Fruit fly (Drosophila melanogaster) whole organism, embryonic: ENCODE results near the gene CG34002.

ENCODE experiments used
- Antp ChIP-seq: fragments of 200-800 bp; sonication (Bioruptor generic); optimal IDR thresholded peaks from 3 replicates; lab custom pipeline; 2016; ENCODE audit warnings: missing biosample characterization, missing genetic modification characterization
- CG11504 ChIP-seq: fragments of 200-800 bp; sonication (Bioruptor generic); optimal IDR thresholded peaks from 3 replicates; lab custom pipeline; 2019; ENCODE audit warnings: missing biosample characterization, mild to moderate bottlenecking, missing genetic modification characterization, moderate library complexity
- CG15269 ChIP-seq: fragments of 200-800 bp; sonication (Bioruptor generic); optimal IDR thresholded peaks from 2 replicates; lab custom pipeline; 2018; ENCODE audit warnings: missing biosample characterization, mild to moderate bottlenecking, missing genetic modification characterization, moderate library complexity
- CG2202 ChIP-seq: fragments of 200-800 bp; sonication (Bioruptor generic); optimal IDR thresholded peaks from 2 replicates; lab custom pipeline; 2018; ENCODE audit warnings: missing biosample characterization, mild to moderate bottlenecking, missing genetic modification characterization
- ato ChIP-seq: fragments of 200-800 bp; sonication (Bioruptor generic); IDR thresholded peaks from 2 replicates; pipeline ENCODE4 v1.3.6; 2022; ENCODE audit warnings: missing biosample characterization, missing genetic modification characterization; ENCODE audit not compliant: partially characterized antibody
- lbe ChIP-seq: fragments of 200-800 bp; sonication (Bioruptor generic); optimal IDR thresholded peaks from 2 replicates; lab custom pipeline; 2016; ENCODE audit warnings: missing biosample characterization, mild to moderate bottlenecking, missing genetic modification characterization
- twi ChIP-seq: fragments of 200-800 bp; optimal IDR thresholded peaks from 2 replicates; lab custom pipeline; 2019; ENCODE audit warnings: missing biosample characterization, mild to moderate bottlenecking, missing genetic modification characterization, moderate library complexity

DNA sequence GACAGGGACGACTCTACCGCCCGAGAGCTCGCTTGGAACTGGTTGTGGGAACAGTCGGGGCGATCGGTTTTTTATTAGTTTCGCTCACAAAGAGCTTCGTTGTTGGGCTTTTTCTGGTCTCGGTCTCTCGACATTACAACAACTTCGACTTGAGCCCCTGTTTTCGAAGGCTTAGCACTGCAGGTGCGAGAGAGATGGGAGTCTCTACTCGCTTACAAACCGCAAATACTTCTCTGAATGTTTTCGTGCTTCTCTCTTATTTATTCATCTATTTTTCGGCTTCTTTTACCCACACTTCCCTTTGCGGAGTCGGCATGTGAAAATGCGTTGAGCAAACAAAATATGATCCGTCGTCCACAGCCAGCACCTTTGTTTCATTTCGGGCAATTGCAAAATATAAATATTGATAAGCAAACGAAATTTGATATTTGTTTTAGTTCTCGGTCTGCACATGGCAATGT, 37.6 kb downstream of the CG34002 start, which contains the start of gene Tsp74F:
- TF ChIP-seq CG2202 (tag; lab: Kevin White, UChicago) (no peak), twi (tag; lab: Kevin White, UChicago) (no peak), lbe (GFP tag; lab: Kevin White, UChicago) (no peak), CG11504 (no peak), ato (GFP tag; lab: Robert Waterston, UW) (no peak), Antp (GFP tag; lab: Kevin White, UChicago) (no peak), CG15269 (tag; lab: Kevin White, UChicago) (peak; percentile 3)
